Worm (Caenorhabditis elegans) whole organism, L1 larva: ENCODE measurements around the gene smz-1.

ENCODE experiments used
- C16A3.4 ChIP-seq: fragments of 150-350 bp; optimal IDR thresholded peaks from 2 replicates; lab custom pipeline; 2014; ENCODE audit warnings: missing biosample characterization, missing genetic modification characterization
- C34B4.2 ChIP-seq: sonication (generic microtip); optimal IDR thresholded peaks from 2 replicates; lab custom pipeline; 2017; ENCODE audit warnings: mild to moderate bottlenecking, missing genetic modification characterization, missing compliant biosample characterization
- Y116A8C.19 ChIP-seq: sonication (generic microtip); optimal IDR thresholded peaks from 2 replicates; lab custom pipeline; 2016; ENCODE audit warnings: missing compliant biosample characterization, missing genetic modification characterization, borderline replicate concordance
- alr-1 ChIP-seq: fragments of 200-800 bp; sonication (Bioruptor generic); optimal IDR thresholded peaks from 2 replicates; lab custom pipeline; 2018; ENCODE audit warnings: borderline replicate concordance, mild to moderate bottlenecking, missing genetic modification characterization, missing compliant biosample characterization
- ceh-82 ChIP-seq, 3 experiments: fragments of 150-350 bp in 1 of 3; sonication (generic microtip) in 2 of 3; optimal IDR thresholded peaks; 2 replicates each; lab custom pipeline; 2014 to 2017; ENCODE audit warnings: missing biosample characterization in 3 of 3, missing genetic modification characterization in 3 of 3
- ceh-88 ChIP-seq: fragments of 200-800 bp; sonication (Bioruptor generic); IDR thresholded peaks from 2 replicates; pipeline ENCODE4 v1.3.6; 2022; ENCODE audit warnings: missing genetic modification characterization, missing compliant biosample characterization
- ceh-90 ChIP-seq: sonication (generic microtip); optimal IDR thresholded peaks from 2 replicates; lab custom pipeline; 2016; ENCODE audit warnings: missing genetic modification characterization, missing compliant biosample characterization
- egl-27 ChIP-seq, 2 experiments: fragments of 150-350 bp in 1 of 2; sonication (generic microtip); optimal IDR thresholded peaks; 3 replicates each; lab custom pipeline; 2017 to 2018; ENCODE audit warnings: missing biosample characterization in 2 of 2, missing genetic modification characterization in 2 of 2, missing genetic modification reagents in 2 of 2
- elt-2 ChIP-seq: sonication (generic microtip); optimal IDR thresholded peaks from 2 replicates; lab custom pipeline; 2016; ENCODE audit warnings: missing genetic modification characterization, mild to moderate bottlenecking, inconsistent platforms, missing compliant biosample characterization, missing genetic modification reagents
- fkh-10 ChIP-seq: sonication (generic microtip); optimal IDR thresholded peaks from 2 replicates; lab custom pipeline; 2017; ENCODE audit warnings: missing biosample characterization, missing genetic modification reagents, missing genetic modification characterization
- fkh-4 ChIP-seq: sonication (generic microtip); optimal IDR thresholded peaks from 2 replicates; lab custom pipeline; 2016; ENCODE audit warnings: missing compliant biosample characterization, missing genetic modification characterization, borderline replicate concordance
- fkh-8 ChIP-seq: sonication (generic microtip); optimal IDR thresholded peaks from 2 replicates; lab custom pipeline; 2016; ENCODE audit warnings: mild to moderate bottlenecking, missing genetic modification characterization, missing compliant biosample characterization
- hlh-17 ChIP-seq: fragments of 200-800 bp; sonication (Bioruptor generic); optimal IDR thresholded peaks from 2 replicates; lab custom pipeline; 2018; ENCODE audit warnings: missing genetic modification characterization, mild to moderate bottlenecking, missing compliant biosample characterization, moderate library complexity, borderline replicate concordance
- irx-1 ChIP-seq: sonication (generic microtip); optimal IDR thresholded peaks from 2 replicates; lab custom pipeline; 2016; ENCODE audit warnings: missing genetic modification characterization, missing compliant biosample characterization
- jun-1 ChIP-seq: fragments of 150-350 bp; optimal IDR thresholded peaks from 2 replicates; lab custom pipeline; 2014; ENCODE audit warnings: missing biosample characterization, missing genetic modification reagents, missing genetic modification characterization
- lin-13 ChIP-seq: fragments of 150-350 bp; optimal IDR thresholded peaks from 2 replicates; lab custom pipeline; 2014; ENCODE audit warnings: missing biosample characterization, missing genetic modification reagents, missing genetic modification characterization
- lin-14 ChIP-seq: fragments of 200-800 bp; sonication (Bioruptor generic); optimal IDR thresholded peaks from 2 replicates; lab custom pipeline; 2018; ENCODE audit warnings: mild to moderate bottlenecking, missing genetic modification characterization, moderate library complexity, missing compliant biosample characterization
- lsy-2 ChIP-seq, 2 experiments: fragments of 150-350 bp; optimal IDR thresholded peaks; 2 replicates each; lab custom pipeline; 2014; ENCODE audit warnings: missing biosample characterization in 2 of 2, missing genetic modification characterization in 2 of 2
- mep-1 ChIP-seq: fragments of 150-350 bp; optimal IDR thresholded peaks from 2 replicates; lab custom pipeline; 2014; ENCODE audit warnings: missing biosample characterization, missing genetic modification characterization
- nhr-12 ChIP-seq: sonication (generic microtip); optimal IDR thresholded peaks from 2 replicates; lab custom pipeline; 2017; ENCODE audit warnings: missing biosample characterization, missing genetic modification characterization
- nhr-19 ChIP-seq: fragments of 200-800 bp; sonication (Bioruptor generic); conservative IDR thresholded peaks from 2 replicates; pipeline ENCODE4 v1.3.6; 2022; ENCODE audit warnings: missing genetic modification characterization, missing compliant biosample characterization
- nhr-28 ChIP-seq: fragments of 150-350 bp; optimal IDR thresholded peaks from 2 replicates; lab custom pipeline; 2014; ENCODE audit warnings: missing biosample characterization, missing genetic modification characterization
- nhr-71 ChIP-seq: sonication (generic microtip); optimal IDR thresholded peaks from 2 replicates; lab custom pipeline; 2016; ENCODE audit warnings: mild to moderate bottlenecking, missing genetic modification characterization, moderate library complexity, missing compliant biosample characterization
- nhr-84 ChIP-seq: sonication (generic microtip); optimal IDR thresholded peaks from 2 replicates; lab custom pipeline; 2017; ENCODE audit warnings: missing biosample characterization, missing genetic modification characterization
- pax-3 ChIP-seq: fragments of 200-800 bp; sonication (Bioruptor generic); optimal IDR thresholded peaks from 2 replicates; lab custom pipeline; 2018; ENCODE audit warnings: mild to moderate bottlenecking, missing genetic modification characterization, moderate library complexity, missing compliant biosample characterization
- rnt-1 ChIP-seq: sonication (generic microtip); optimal IDR thresholded peaks from 2 replicates; lab custom pipeline; 2016; ENCODE audit warnings: mild to moderate bottlenecking, missing genetic modification characterization, moderate library complexity, missing compliant biosample characterization
- snu-23 ChIP-seq: sonication (generic microtip); optimal IDR thresholded peaks from 2 replicates; lab custom pipeline; 2016; ENCODE audit warnings: missing genetic modification characterization, missing compliant biosample characterization
- sox-4 ChIP-seq: sonication (generic microtip); optimal IDR thresholded peaks from 2 replicates; lab custom pipeline; 2016; ENCODE audit warnings: missing genetic modification characterization, missing compliant biosample characterization
- sptf-1 ChIP-seq: fragments of 150-350 bp; optimal IDR thresholded peaks from 2 replicates; lab custom pipeline; 2014; ENCODE audit warnings: missing biosample characterization, missing genetic modification characterization
- unc-130 ChIP-seq: fragments of 150-350 bp; optimal IDR thresholded peaks from 2 replicates; lab custom pipeline; 2017; ENCODE audit warnings: missing biosample characterization, missing genetic modification characterization, inconsistent platforms
- vab-15 ChIP-seq: sonication (generic microtip); optimal IDR thresholded peaks from 2 replicates; lab custom pipeline; 2017; ENCODE audit warnings: missing genotype, mild to moderate bottlenecking, missing genetic modification characterization, missing compliant biosample characterization
- zip-4 ChIP-seq: fragments of 200-800 bp; sonication (Bioruptor generic); optimal IDR thresholded peaks from 2 replicates; lab custom pipeline; 2018; ENCODE audit warnings: mild to moderate bottlenecking, missing genetic modification characterization, moderate library complexity, missing compliant biosample characterization
- ztf-4 ChIP-seq: fragments of 150-350 bp; optimal IDR thresholded peaks from 2 replicates; lab custom pipeline; 2014; ENCODE audit warnings: missing biosample characterization, missing genetic modification characterization

The smz-1 gene

ce11 chrIV:12451225-12451831 is 3.5 kb upstream of the smz-1 start, which contains the start of gene dpy-26 (continued):
- TF ChIP-seq fkh-4 (no peak), ztf-4 (tag; lab: Kevin White, UChicago) (no peak), lin-13 (GFP tag; lab: Kevin White, UChicago) (peak; percentile 7), snu-23 (GFP tag; lab: Kevin White, UChicago) (peak; percentile 60), lsy-2 (tag; optimal IDR thresholded peaks at IDR 0.05; lab: Kevin White, UChicago) (peak; percentile 66 to 83), sptf-1 (tag; lab: Kevin White, UChicago) (no peak), pax-3 (tag; lab: Kevin White, UChicago) (no peak)

ce11 chrIV:12454115-12454514 is 735 bp upstream of the smz-1 start, which contains the start of gene spe-44:
Gene spe-44, minus strand, starts transcription at chrIV:12454215.
- TF ChIP-seq ztf-4 (tag; lab: Kevin White, UChicago): no peak
- TF ChIP-seq hlh-17: no peak
- TF ChIP-seq sox-4 (tag; lab: Kevin White, UChicago): no peak
- no peak for TF ChIP-seq mep-1
- no peak for TF ChIP-seq fkh-4
- TF ChIP-seq C34B4.2 (tag; lab: Kevin White, UChicago): no peak
- TF ChIP-seq lin-14 (GFP tag; lab: Kevin White, UChicago): no peak
- no peak for TF ChIP-seq pax-3 (tag; lab: Kevin White, UChicago)
- TF ChIP-seq nhr-84 (tag; lab: Kevin White, UChicago): no peak
- no peak for TF ChIP-seq ceh-82 (tag; optimal IDR thresholded peaks at IDR 0.05; lab: Kevin White, UChicago)
- TF ChIP-seq vab-15 (tag; lab: Kevin White, UChicago): no peak
- TF ChIP-seq fkh-10 (GFP tag; lab: Kevin White, UChicago): no peak
- no peak for TF ChIP-seq ceh-88 (GFP tag; lab: Robert Waterston, UW)
- TF ChIP-seq elt-2 (tag; lab: Kevin White, UChicago): no peak
- TF ChIP-seq rnt-1 (tag; lab: Kevin White, UChicago): no peak
- no peak for TF ChIP-seq nhr-71 (tag; lab: Kevin White, UChicago)
- TF ChIP-seq unc-130 (tag; lab: Kevin White, UChicago): no peak
- no peak for TF ChIP-seq lin-13 (GFP tag; lab: Kevin White, UChicago)
- no peak for TF ChIP-seq alr-1 (tag; lab: Kevin White, UChicago)
- TF ChIP-seq fkh-8 (tag; lab: Kevin White, UChicago): no peak
- TF ChIP-seq, all 84 proteins: peak for 0

ce11 chrIV:12456613-12457012 is 1.8 kb downstream of the smz-1 start, which contains the start of gene C25G4.7:
Gene C25G4.7, plus strand, starts transcription at chrIV:12456913.
- TF ChIP-seq C16A3.4 (tag; lab: Kevin White, UChicago): no peak

- TF ChIP-seq Y116A8C.19 (tag; lab: Kevin White, UChicago): no peak
- TF ChIP-seq mep-1: no peak
- no peak for TF ChIP-seq hlh-17
- TF ChIP-seq zip-4 (GFP tag; lab: Kevin White, UChicago): no peak
- TF ChIP-seq nhr-28: no peak
- TF ChIP-seq nhr-71 (tag; lab: Kevin White, UChicago): no peak
- no peak for TF ChIP-seq egl-27 (tag; optimal IDR thresholded peaks at IDR 0.05; lab: Kevin White, UChicago)
- no peak for TF ChIP-seq nhr-12 (tag; lab: Kevin White, UChicago)
- no peak for TF ChIP-seq irx-1 (tag; lab: Kevin White, UChicago)
- no peak for TF ChIP-seq fkh-8 (tag; lab: Kevin White, UChicago)
- no peak for TF ChIP-seq unc-130 (tag; lab: Kevin White, UChicago)
- no peak for TF ChIP-seq lin-14 (GFP tag; lab: Kevin White, UChicago)
- TF ChIP-seq ceh-90 (tag; lab: Kevin White, UChicago): no peak
- TF ChIP-seq nhr-19 (GFP tag; lab: Robert Waterston, UW): no peak
- TF ChIP-seq fkh-10 (GFP tag; lab: Kevin White, UChicago): no peak
- no peak for TF ChIP-seq jun-1 (tag; lab: Kevin White, UChicago)
These were observed 8.5 kb downstream of the smz-1 start, which contains the start of gene C25G4.8 for ce11 chrIV:12463370-12463769. Gene C25G4.8, minus strand, starts transcription at chrIV:12463470.
